Fruit fly (Drosophila melanogaster) whole organism, embryonic: Measurements from ENCODE around the gene Sox102F.

Source experiments
- Adf1 ChIP-seq: fragments of 200-800 bp; sonication (Bioruptor generic); IDR thresholded peaks from 2 replicates; pipeline ENCODE4 v1.3.6; 2022; ENCODE audit warnings: missing biosample characterization, missing genetic modification characterization
- Atf3 ChIP-seq: fragments of 200-800 bp; sonication (Bioruptor generic); optimal IDR thresholded peaks from 3 replicates; lab custom pipeline; 2016; ENCODE audit warnings: missing biosample characterization, missing genetic modification characterization
- Blimp-1 ChIP-seq: fragments of 200-800 bp; sonication (Bioruptor generic); optimal IDR thresholded peaks from 3 replicates; lab custom pipeline; 2018; ENCODE audit warnings: missing biosample characterization, missing genetic modification characterization, mild to moderate bottlenecking, moderate library complexity, missing genetic modification reagents
- CG10274 ChIP-seq: fragments of 200-800 bp; sonication (Bioruptor generic); optimal IDR thresholded peaks from 3 replicates; lab custom pipeline; 2017; ENCODE audit warnings: missing biosample characterization, mild to moderate bottlenecking, missing genetic modification characterization
- CG10431 ChIP-seq: fragments of 200-800 bp; sonication (Bioruptor generic); optimal IDR thresholded peaks from 3 replicates; lab custom pipeline; 2018; ENCODE audit warnings: missing biosample characterization, mild to moderate bottlenecking, missing genetic modification characterization
- CG17328 ChIP-seq: fragments of 200-800 bp; sonication (Bioruptor generic); IDR thresholded peaks from 2 replicates; pipeline ENCODE4 v1.3.6; 2022; ENCODE audit warnings: missing biosample characterization, missing genetic modification characterization
- CG1792 ChIP-seq: fragments of 200-800 bp; sonication (Bioruptor generic); optimal IDR thresholded peaks from 2 replicates; lab custom pipeline; 2016; ENCODE audit warnings: missing biosample characterization, missing genetic modification characterization
- CG2199 ChIP-seq: fragments of 200-800 bp; sonication (Bioruptor generic); IDR thresholded peaks from 3 replicates; pipeline ENCODE4 v1.3.6; 2022; ENCODE audit warnings: missing biosample characterization, missing genetic modification characterization
- CG2875 ChIP-seq: fragments of 200-800 bp; sonication (Bioruptor generic); optimal IDR thresholded peaks from 2 replicates; lab custom pipeline; 2017; ENCODE audit warnings: missing biosample characterization, mild to moderate bottlenecking, missing genetic modification characterization, missing genetic modification reagents
- CG4328 ChIP-seq: fragments of 200-800 bp; sonication (Bioruptor generic); optimal IDR thresholded peaks from 3 replicates; lab custom pipeline; 2017; ENCODE audit warnings: missing biosample characterization, missing genetic modification reagents, missing genetic modification characterization
- CG4360 ChIP-seq: fragments of 200-800 bp; sonication (Bioruptor generic); IDR thresholded peaks from 2 replicates; pipeline ENCODE4 v1.3.6; 2022; ENCODE audit warnings: missing biosample characterization, missing genetic modification characterization
- CG9817 ChIP-seq: fragments of 200-800 bp; sonication (Bioruptor generic); optimal IDR thresholded peaks from 2 replicates; lab custom pipeline; 2018; ENCODE audit warnings: missing biosample characterization, mild to moderate bottlenecking, missing genetic modification characterization, moderate library complexity
- Elba2 ChIP-seq: fragments of 200-800 bp; sonication (Bioruptor generic); optimal IDR thresholded peaks from 3 replicates; lab custom pipeline; 2016; ENCODE audit warnings: missing biosample characterization, missing genetic modification characterization
- Ets65A ChIP-seq: fragments of 200-800 bp; sonication (Bioruptor generic); peaks from one replicate; lab custom pipeline; 2016; ENCODE audit warnings: missing biosample characterization, missing genetic modification characterization
- Ets97D ChIP-seq: fragments of 200-800 bp; sonication (Bioruptor generic); optimal IDR thresholded peaks from 3 replicates; lab custom pipeline; 2016; ENCODE audit warnings: missing biosample characterization, missing genetic modification characterization
- HLH4C ChIP-seq: fragments of 200-800 bp; sonication (Bioruptor generic); IDR thresholded peaks from 3 replicates; pipeline ENCODE4 v1.3.6; 2022; ENCODE audit warnings: missing biosample characterization, missing genetic modification characterization; ENCODE audit not compliant: partially characterized antibody
- HmgZ ChIP-seq: fragments of 200-800 bp; sonication (Bioruptor generic); optimal IDR thresholded peaks from 2 replicates; lab custom pipeline; 2018; ENCODE audit warnings: missing biosample characterization, mild to moderate bottlenecking, missing genetic modification characterization
- Hmr ChIP-seq: fragments of 200-800 bp; sonication (Bioruptor generic); optimal IDR thresholded peaks from 3 replicates; lab custom pipeline; 2017; ENCODE audit warnings: mild to moderate bottlenecking, missing biosample characterization, missing genetic modification reagents, missing genetic modification characterization
- al ChIP-seq: fragments of 200-800 bp; sonication (Bioruptor generic); IDR thresholded peaks from 2 replicates; pipeline ENCODE4 v1.3.6; 2022; ENCODE audit warnings: missing biosample characterization, missing genetic modification characterization
- ap ChIP-seq: fragments of 200-800 bp; sonication (Bioruptor generic); IDR thresholded peaks from 2 replicates; pipeline ENCODE4 v1.3.6; 2022; ENCODE audit warnings: missing biosample characterization, missing genetic modification characterization
- bsh ChIP-seq, 2 experiments: fragments of 200-800 bp; sonication (Bioruptor generic); optimal IDR thresholded peaks; 2 replicates each; lab custom pipeline; 2017 to 2018; ENCODE audit warnings: mild to moderate bottlenecking in 2 of 2, missing biosample characterization in 2 of 2, missing genetic modification characterization in 2 of 2, moderate library complexity in 1 of 2
- btn ChIP-seq: fragments of 200-800 bp; sonication (Bioruptor generic); optimal IDR thresholded peaks from 2 replicates; lab custom pipeline; 2016; ENCODE audit warnings: missing biosample characterization, missing genetic modification characterization
- cg ChIP-seq: fragments of 200-800 bp; sonication (Bioruptor generic); optimal IDR thresholded peaks from 3 replicates; lab custom pipeline; 2019; ENCODE audit warnings: missing biosample characterization, mild to moderate bottlenecking, missing genetic modification characterization, moderate library complexity
- fd102C ChIP-seq: fragments of 200-800 bp; sonication (Bioruptor generic); optimal IDR thresholded peaks from 2 replicates; lab custom pipeline; 2018; ENCODE audit warnings: missing biosample characterization, mild to moderate bottlenecking, missing genetic modification characterization, moderate library complexity
- h ChIP-seq: fragments of >200 bp; optimal IDR thresholded peaks from 2 replicates; lab custom pipeline; 2017
- inv ChIP-seq: fragments of 200-800 bp; sonication (Bioruptor generic); IDR thresholded peaks from 2 replicates; pipeline ENCODE4 v1.3.6; 2022; ENCODE audit warnings: missing biosample characterization, missing genetic modification characterization; ENCODE audit not compliant: partially characterized antibody
- nom ChIP-seq: fragments of 200-800 bp; sonication (Bioruptor generic); optimal IDR thresholded peaks from 2 replicates; lab custom pipeline; 2017; ENCODE audit warnings: missing biosample characterization, missing genetic modification characterization, mild to moderate bottlenecking, moderate library complexity, missing genetic modification reagents
- pb ChIP-seq: fragments of 200-800 bp; sonication (Bioruptor generic); optimal IDR thresholded peaks from 3 replicates; lab custom pipeline; 2016; ENCODE audit warnings: missing biosample characterization, missing genetic modification characterization
- pum ChIP-seq: fragments of 200-800 bp; sonication (Bioruptor generic); optimal IDR thresholded peaks from 2 replicates; lab custom pipeline; 2016; ENCODE audit warnings: missing biosample characterization, missing genetic modification characterization
- row ChIP-seq: fragments of 200-800 bp; sonication (Bioruptor generic); IDR thresholded peaks from 3 replicates; pipeline ENCODE4 v1.3.6; 2022; ENCODE audit warnings: missing biosample characterization, missing genetic modification characterization
- salm ChIP-seq: fragments of 200-800 bp; sonication (Bioruptor generic); optimal IDR thresholded peaks from 2 replicates; lab custom pipeline; 2018; ENCODE audit warnings: missing biosample characterization, mild to moderate bottlenecking, missing genetic modification characterization
- sens ChIP-seq: fragments of 200-800 bp; sonication (Bioruptor generic); peaks from one replicate; lab custom pipeline; 2016; ENCODE audit warnings: missing biosample characterization, missing genetic modification characterization
- sens-2 ChIP-seq: fragments of 200-800 bp; sonication (Bioruptor generic); IDR thresholded peaks from 2 replicates; pipeline ENCODE4 v1.3.6; 2022; ENCODE audit warnings: missing biosample characterization, missing genetic modification characterization
- usp ChIP-seq: fragments of >200 bp; optimal IDR thresholded peaks from 2 replicates; lab custom pipeline; 2017; ENCODE audit warnings: missing biosample characterization, missing genetic modification characterization
- vvl ChIP-seq: fragments of 200-800 bp; sonication (Bioruptor generic); IDR thresholded peaks from 2 replicates; pipeline ENCODE4 v1.3.6; 2022; ENCODE audit warnings: missing biosample characterization, missing genetic modification characterization
- zen ChIP-seq: fragments of 200-800 bp; sonication (Bioruptor generic); optimal IDR thresholded peaks from 3 replicates; lab custom pipeline; 2018; ENCODE audit warnings: missing biosample characterization, mild to moderate bottlenecking, missing genetic modification characterization, moderate library complexity

Gene Sox102F

dm6 chr4:831790-832189 is 2.4 kb downstream of the Sox102F start:
- TF ChIP-seq HmgZ (no peak), ap (GFP tag; lab: Robert Waterston, UW) (no peak), CG17328 (GFP tag; lab: Robert Waterston, UW) (no peak), Ets97D (GFP tag; lab: Kevin White, UChicago) (no peak), inv (no peak), pum (no peak), zen (tag; lab: Kevin White, UChicago) (no peak), fd102C (GFP tag; lab: Kevin White, UChicago) (no peak)

DNA sequence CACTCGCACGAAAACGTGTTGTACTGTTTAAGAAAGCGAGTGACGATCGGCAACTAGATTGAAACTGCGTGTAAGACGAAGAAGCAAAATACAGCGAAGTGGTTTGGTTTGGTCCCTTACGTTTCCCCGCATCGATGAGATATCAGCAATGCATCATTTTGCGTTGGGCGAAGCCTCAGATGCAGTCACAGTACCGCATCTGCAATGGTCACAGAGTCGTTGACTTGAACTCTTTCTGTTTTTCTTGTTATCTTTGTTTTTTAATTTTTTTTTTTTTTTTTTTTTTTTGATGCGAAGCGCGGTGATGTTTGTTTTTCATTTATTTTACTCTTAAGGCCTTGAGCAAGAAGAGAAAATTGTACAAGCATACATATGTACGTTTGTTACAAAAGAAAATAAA is 4.4 kb downstream of the Sox102F start:
- TF ChIP-seq h (lab: Kevin White, UChicago) (no peak), Atf3 (GFP tag; lab: Kevin White, UChicago) (no peak), nom (GFP tag; lab: Kevin White, UChicago) (peak; percentile 69), HLH4C (GFP tag; lab: Robert Waterston, UW) (0 out of 3 replicates have a peak, but pooled peaks have one; percentile 17), CG1792 (no peak), Adf1 (GFP tag; lab: Robert Waterston, UW) (no peak), vvl (GFP tag; lab: Robert Waterston, UW) (no peak), CG2199 (GFP tag; lab: Robert Waterston, UW) (peak; percentile 88), Ets65A (GFP tag; lab: Kevin White, UChicago) (peak; percentile 51), CG4328 (GFP tag; lab: Kevin White, UChicago) (no peak), Blimp-1 (GFP tag; lab: Kevin White, UChicago) (no peak), al (GFP tag; lab: Robert Waterston, UW) (no peak), CG10274 (GFP tag; lab: Kevin White, UChicago) (no peak), btn (GFP tag; lab: Kevin White, UChicago) (no peak), bsh (GFP tag; optimal IDR thresholded peaks at IDR 0.05; lab: Kevin White, UChicago) (peak in 1 of 2 experiments; percentile 68)

- TF ChIP-seq usp (GFP tag; lab: Kevin White, UChicago) (no peak), sens (GFP tag; lab: Kevin White, UChicago) (peak; percentile 23), CG9817 (no peak), CG2199 (GFP tag; lab: Robert Waterston, UW) (peak; percentile 99)
Observed at dm6 chr4:824043-824442, 10.2 kb downstream of the Sox102F start.

dm6 chr4:817799-818198 is 16.4 kb downstream of the Sox102F start:
- TF ChIP-seq Hmr (GFP tag; lab: Kevin White, UChicago) (no peak), CG2199 (GFP tag; lab: Robert Waterston, UW) (peak; percentile 80), sens-2 (GFP tag; lab: Robert Waterston, UW) (no peak), cg (GFP tag; lab: Kevin White, UChicago) (peak; percentile 42), Elba2 (GFP tag; lab: Kevin White, UChicago) (peak; percentile 75), pb (GFP tag; lab: Kevin White, UChicago) (no peak), CG2875 (GFP tag; lab: Kevin White, UChicago) (no peak), salm (no peak), CG10431 (GFP tag; lab: Kevin White, UChicago) (no peak), row (no peak), CG4360 (no peak)
- TF ChIP-seq, all 482 proteins: peak for 3
